Comparison of ENCODE assay signal across 1 fruit fly cellular context in genomic region chrX:12012149-12013097, dm6.
TF ChIP-seq lines count a peak whose summit lies in the region.

Gene CG1492, minus strand, starts transcription at chrX:12012211.
Gene regucalcin, plus strand, starts transcription at chrX:12012377.

TF ChIP-seq in whole organism, embryonic, 481 proteins besides CTCF, POLR2A, EP300 and RAD21 (continued from another document and continues in another):
- no peak for TF ChIP-seq CG5180 (GFP tag; optimal IDR thresholded peaks at IDR 0.05; lab: Kevin White, UChicago)
- no peak for TF ChIP-seq CG8281 (tag; optimal IDR thresholded peaks at IDR 0.05; lab: Kevin White, UChicago)
- TF ChIP-seq NC2α (GFP tag; optimal IDR thresholded peaks at IDR 0.05; lab: Kevin White, UChicago), result no peak
- TF ChIP-seq CG10565 (GFP tag; optimal IDR thresholded peaks at IDR 0.05; lab: Kevin White, UChicago), result no peak
- TF ChIP-seq croc (GFP tag; conservative IDR thresholded peaks at IDR 0.05; lab: Robert Waterston, UW), result no peak
- peak; percentile 62 for TF ChIP-seq BEAF-32 (GFP tag; optimal IDR thresholded peaks at IDR 0.05; lab: Kevin White, UChicago)
- no peak for TF ChIP-seq Lim3 (GFP tag; IDR thresholded peaks at IDR 0.05; lab: Robert Waterston, UW)
- no peak for TF ChIP-seq CG1792 (GFP tag; optimal IDR thresholded peaks at IDR 0.05; lab: Kevin White, UChicago)
- no peak for TF ChIP-seq CG3281 (GFP tag; optimal IDR thresholded peaks at IDR 0.05; lab: Kevin White, UChicago)
- no peak for TF ChIP-seq Meics (GFP tag; optimal IDR thresholded peaks at IDR 0.05; lab: Kevin White, UChicago)
- no peak for TF ChIP-seq CG2875 (GFP tag; optimal IDR thresholded peaks at IDR 0.05; lab: Kevin White, UChicago)
- TF ChIP-seq CG6272 (GFP tag; IDR thresholded peaks at IDR 0.05; lab: Robert Waterston, UW), result no peak
- TF ChIP-seq Eip74EF (GFP tag; optimal IDR thresholded peaks at IDR 0.05; lab: Kevin White, UChicago), result no peak
- TF ChIP-seq CG10979 (tag; optimal IDR thresholded peaks at IDR 0.05; lab: Kevin White, UChicago), result no peak
- peak; percentile 10 for TF ChIP-seq Nf-YC (tag; optimal IDR thresholded peaks at IDR 0.05; lab: Kevin White, UChicago)
- peak; percentile 97 for TF ChIP-seq Dp (GFP tag; optimal IDR thresholded peaks at IDR 0.05; lab: Kevin White, UChicago)
- no peak for TF ChIP-seq CG11695 (GFP tag; IDR thresholded peaks at IDR 0.05; lab: Robert Waterston, UW)
- no peak for TF ChIP-seq CG3995 (GFP tag; optimal IDR thresholded peaks at IDR 0.05; lab: Kevin White, UChicago)
- no peak for TF ChIP-seq danr (GFP tag; IDR thresholded peaks at IDR 0.05; lab: Robert Waterston, UW)
- no peak for TF ChIP-seq Max (GFP tag; optimal IDR thresholded peaks at IDR 0.05; lab: Kevin White, UChicago)
- no peak for TF ChIP-seq emc (GFP tag; optimal IDR thresholded peaks at IDR 0.05; lab: Kevin White, UChicago)
- peak; percentile 83 for TF ChIP-seq CG4360 (GFP tag; IDR thresholded peaks at IDR 0.05; lab: Robert Waterston, UW)
- peak; percentile 85 for TF ChIP-seq Dref (GFP tag; IDR thresholded peaks at IDR 0.05; lab: Robert Waterston, UW)
- TF ChIP-seq B-H2 (GFP tag; optimal IDR thresholded peaks at IDR 0.05; lab: Kevin White, UChicago), result no peak
- peak; percentile 22; the same call in 1 of the 2 replicates for TF ChIP-seq Rfx (GFP tag; IDR thresholded peaks at IDR 0.05; lab: Robert Waterston, UW)
- no peak for TF ChIP-seq wek (GFP tag; optimal IDR thresholded peaks at IDR 0.05; lab: Kevin White, UChicago)
- no peak for TF ChIP-seq kah (GFP tag; optimal IDR thresholded peaks at IDR 0.05; lab: Kevin White, UChicago)
- no peak for TF ChIP-seq CG14050 (GFP tag; IDR thresholded peaks at IDR 0.05; lab: Robert Waterston, UW)
- TF ChIP-seq Ptx1 (GFP tag; IDR thresholded peaks at IDR 0.05; lab: Robert Waterston, UW), result no peak
- no peak for TF ChIP-seq Lpt (GFP tag; optimal IDR thresholded peaks at IDR 0.05; lab: Kevin White, UChicago)
- TF ChIP-seq wor (GFP tag; IDR thresholded peaks at IDR 0.05; lab: Robert Waterston, UW), result no peak
- no peak for TF ChIP-seq vnd (GFP tag; IDR thresholded peaks at IDR 0.05; lab: Robert Waterston, UW; ENCODE audit: partially characterized antibody)
- no peak for TF ChIP-seq Vsx1 (GFP tag; optimal IDR thresholded peaks at IDR 0.05; lab: Kevin White, UChicago)
- TF ChIP-seq so (GFP tag; IDR thresholded peaks at IDR 0.05; lab: Robert Waterston, UW), result no peak
- TF ChIP-seq CG2712 (tag; optimal IDR thresholded peaks at IDR 0.05; lab: Kevin White, UChicago), result peak; percentile 12
- TF ChIP-seq Pdp1 (GFP tag; optimal IDR thresholded peaks at IDR 0.05; lab: Kevin White, UChicago), result no peak
- no peak for TF ChIP-seq CG11093 (GFP tag; IDR thresholded peaks at IDR 0.05; lab: Robert Waterston, UW)
- TF ChIP-seq Elba2 (GFP tag; optimal IDR thresholded peaks at IDR 0.05; lab: Kevin White, UChicago), result no peak
- TF ChIP-seq HHEX (GFP tag; optimal IDR thresholded peaks at IDR 0.05; lab: Kevin White, UChicago), result no peak
- no peak for TF ChIP-seq CG6683 (GFP tag; optimal IDR thresholded peaks at IDR 0.05; lab: Kevin White, UChicago)
- TF ChIP-seq Nf-YB (GFP tag; optimal IDR thresholded peaks at IDR 0.05; lab: Kevin White, UChicago), result no peak
- no peak for TF ChIP-seq CG18262 (tag; optimal IDR thresholded peaks at IDR 0.05; lab: Kevin White, UChicago)
- TF ChIP-seq exex (tag; optimal IDR thresholded peaks at IDR 0.05; lab: Kevin White, UChicago), result peak; percentile 21
- peak; percentile 99 for TF ChIP-seq CG11560 (tag; IDR thresholded peaks at IDR 0.05; lab: Robert Waterston, UW)
- no peak for TF ChIP-seq twi (tag; optimal IDR thresholded peaks at IDR 0.05; lab: Kevin White, UChicago)
- no peak for TF ChIP-seq gcm2 (GFP tag; optimal IDR thresholded peaks at IDR 0.05; lab: Kevin White, UChicago)
- no peak for TF ChIP-seq CG9437 (GFP tag; optimal IDR thresholded peaks at IDR 0.05; lab: Kevin White, UChicago)
- no peak for TF ChIP-seq sob (GFP tag; IDR thresholded peaks at IDR 0.05; lab: Robert Waterston, UW)
- TF ChIP-seq Optix (GFP tag; IDR thresholded peaks at IDR 0.05; lab: Robert Waterston, UW), result no peak
- TF ChIP-seq CG7963 (GFP tag; IDR thresholded peaks at IDR 0.05; lab: Robert Waterston, UW; ENCODE audit: partially characterized antibody), result 0 out of 3 replicates have a peak, but pooled peaks have one; percentile 15
- no peak for TF ChIP-seq cad (GFP tag; optimal IDR thresholded peaks at IDR 0.05; lab: Kevin White, UChicago)
- TF ChIP-seq inv (GFP tag; IDR thresholded peaks at IDR 0.05; lab: Robert Waterston, UW; ENCODE audit: partially characterized antibody), result no peak
- no peak for TF ChIP-seq sna (GFP tag; IDR thresholded peaks at IDR 0.05; lab: Robert Waterston, UW; ENCODE audit: partially characterized antibody)
- no peak for TF ChIP-seq CG12942 (GFP tag; optimal IDR thresholded peaks at IDR 0.05; lab: Kevin White, UChicago)
- TF ChIP-seq CG4617 (GFP tag; optimal IDR thresholded peaks at IDR 0.05; lab: Kevin White, UChicago; ENCODE audit: borderline replicate concordance), result peak; percentile 17
- no peak for TF ChIP-seq CG10147 (GFP tag; optimal IDR thresholded peaks at IDR 0.05; lab: Kevin White, UChicago)
- TF ChIP-seq CG42726 (GFP tag; IDR thresholded peaks at IDR 0.05; lab: Robert Waterston, UW; ENCODE audit: partially characterized antibody), result no peak
- no peak for TF ChIP-seq CG33557 (GFP tag; optimal IDR thresholded peaks at IDR 0.05; lab: Kevin White, UChicago)
- no peak for TF ChIP-seq CG6813 (GFP tag; optimal IDR thresholded peaks at IDR 0.05; lab: Kevin White, UChicago)
- TF ChIP-seq CrebB (tag; optimal IDR thresholded peaks at IDR 0.05; lab: Kevin White, UChicago), result peak; percentile 5
- no peak for TF ChIP-seq grn (GFP tag; optimal IDR thresholded peaks at IDR 0.05; lab: Kevin White, UChicago)
- TF ChIP-seq ems (GFP tag; optimal IDR thresholded peaks at IDR 0.05; lab: Kevin White, UChicago), result no peak
- peak; percentile 7 for TF ChIP-seq CG34376 (GFP tag; optimal IDR thresholded peaks at IDR 0.05; lab: Kevin White, UChicago)
- no peak for TF ChIP-seq Dfd (GFP tag; optimal IDR thresholded peaks at IDR 0.05; lab: Kevin White, UChicago)
- peak; percentile 55 for TF ChIP-seq ERR (GFP tag; optimal IDR thresholded peaks at IDR 0.05; lab: Kevin White, UChicago)
- TF ChIP-seq CG8359 (GFP tag; optimal IDR thresholded peaks at IDR 0.05; lab: Kevin White, UChicago; ENCODE audit: borderline replicate concordance), result peak; percentile 100
- no peak for TF ChIP-seq CG9727 (GFP tag; optimal IDR thresholded peaks at IDR 0.05; lab: Kevin White, UChicago)
- TF ChIP-seq pnt (GFP tag; optimal IDR thresholded peaks at IDR 0.05; lab: Kevin White, UChicago), result no peak
- TF ChIP-seq Kr (GFP tag; optimal IDR thresholded peaks at IDR 0.05; lab: Kevin White, UChicago), result no peak
- no peak for TF ChIP-seq Drgx (GFP tag; IDR thresholded peaks at IDR 0.05; lab: Robert Waterston, UW)
- 0 out of 2 replicates have a peak, but pooled peaks have one; percentile 22 for TF ChIP-seq hbn (GFP tag; IDR thresholded peaks at IDR 0.05; lab: Robert Waterston, UW; ENCODE audit: partially characterized antibody)
- no peak for TF ChIP-seq eve (GFP tag; optimal IDR thresholded peaks at IDR 0.05; lab: Kevin White, UChicago)
- TF ChIP-seq klu (GFP tag; IDR thresholded peaks at IDR 0.05; lab: Robert Waterston, UW), result no peak
- no peak for TF ChIP-seq nom (GFP tag; optimal IDR thresholded peaks at IDR 0.05; lab: Kevin White, UChicago)
- TF ChIP-seq amos (GFP tag; IDR thresholded peaks at IDR 0.05; lab: Robert Waterston, UW; ENCODE audit: partially characterized antibody), result peak; percentile 45; the same call in 1 of the 2 replicates
- no peak for TF ChIP-seq sqz (GFP tag; optimal IDR thresholded peaks at IDR 0.05; lab: Kevin White, UChicago)
- TF ChIP-seq Fer3 (tag; optimal IDR thresholded peaks at IDR 0.05; lab: Kevin White, UChicago), result no peak
- TF ChIP-seq CG12104 (GFP tag; optimal IDR thresholded peaks at IDR 0.05; lab: Kevin White, UChicago), result no peak
- TF ChIP-seq zen (tag; optimal IDR thresholded peaks at IDR 0.05; lab: Kevin White, UChicago), result no peak
- TF ChIP-seq HmgZ (tag; optimal IDR thresholded peaks at IDR 0.05; lab: Kevin White, UChicago), result peak; percentile 67
- TF ChIP-seq CG7839 (tag; optimal IDR thresholded peaks at IDR 0.05; lab: Kevin White, UChicago), result no peak
- no peak for TF ChIP-seq CG12659 (GFP tag; optimal IDR thresholded peaks at IDR 0.05; lab: Kevin White, UChicago)
- TF ChIP-seq CG15011 (GFP tag; optimal IDR thresholded peaks at IDR 0.05; lab: Kevin White, UChicago), result no peak
- TF ChIP-seq dmrt99B (tag; optimal IDR thresholded peaks at IDR 0.05; lab: Kevin White, UChicago), result no peak
- no peak for TF ChIP-seq Rx (GFP tag; IDR thresholded peaks at IDR 0.05; lab: Robert Waterston, UW)
- TF ChIP-seq CG4424 (GFP tag; optimal IDR thresholded peaks at IDR 0.05; lab: Kevin White, UChicago), result no peak
- no peak for TF ChIP-seq wdn (GFP tag; IDR thresholded peaks at IDR 0.05; lab: Robert Waterston, UW)
- TF ChIP-seq CG9932 (GFP tag; IDR thresholded peaks at IDR 0.05; lab: Robert Waterston, UW), result no peak
- peak; percentile 57 for TF ChIP-seq trem (tag; optimal IDR thresholded peaks at IDR 0.05; lab: Kevin White, UChicago)
- no peak for TF ChIP-seq CG14667 (GFP tag; IDR thresholded peaks at IDR 0.05; lab: Robert Waterston, UW)
- no peak for TF ChIP-seq D (optimal IDR thresholded peaks at IDR 0.05; lab: Kevin White, UChicago)
- TF ChIP-seq D (GFP tag; optimal IDR thresholded peaks at IDR 0.05; lab: Kevin White, UChicago), result no peak
- TF ChIP-seq CG12155 (GFP tag; optimal IDR thresholded peaks at IDR 0.05; lab: Kevin White, UChicago), result no peak
- TF ChIP-seq CG15073 (GFP tag; optimal IDR thresholded peaks at IDR 0.05; lab: Kevin White, UChicago), result no peak
- TF ChIP-seq tup (GFP tag; optimal IDR thresholded peaks at IDR 0.05; lab: Kevin White, UChicago), result no peak
- TF ChIP-seq psq (GFP tag; optimal IDR thresholded peaks at IDR 0.05; lab: Kevin White, UChicago), result no peak
- TF ChIP-seq fd3F (GFP tag; optimal IDR thresholded peaks at IDR 0.05; lab: Kevin White, UChicago), result no peak
- no peak for TF ChIP-seq CG30431 (GFP tag; optimal IDR thresholded peaks at IDR 0.05; lab: Kevin White, UChicago)
- TF ChIP-seq CG16779 (GFP tag; IDR thresholded peaks at IDR 0.05; lab: Robert Waterston, UW), result no peak
- TF ChIP-seq ftz-f1 (GFP tag; optimal IDR thresholded peaks at IDR 0.05; lab: Kevin White, UChicago), result peak; percentile 89
- peak; percentile 59 for TF ChIP-seq CG15514 (GFP tag; optimal IDR thresholded peaks at IDR 0.05; lab: Kevin White, UChicago)
- no peak for TF ChIP-seq CG11723 (GFP tag; optimal IDR thresholded peaks at IDR 0.05; lab: Kevin White, UChicago)
- TF ChIP-seq nerfin-2 (GFP tag; IDR thresholded peaks at IDR 0.05; lab: Robert Waterston, UW; ENCODE audit: partially characterized antibody), result 0 out of 2 replicates have a peak, but pooled peaks have one; percentile 15
- peak; percentile 10 for TF ChIP-seq Lhr (GFP tag; optimal IDR thresholded peaks at IDR 0.05; lab: Kevin White, UChicago)
- TF ChIP-seq CG8388 (GFP tag; optimal IDR thresholded peaks at IDR 0.05; lab: Kevin White, UChicago), result no peak
- TF ChIP-seq CG8765 (GFP tag; IDR thresholded peaks at IDR 0.05; lab: Robert Waterston, UW), result no peak
- TF ChIP-seq Atf6 (GFP tag; IDR thresholded peaks at IDR 0.05; lab: Robert Waterston, UW), result no peak
- peak; percentile 72 for TF ChIP-seq abd-A (tag; optimal IDR thresholded peaks at IDR 0.05; lab: Kevin White, UChicago)
- TF ChIP-seq unc-4 (GFP tag; IDR thresholded peaks at IDR 0.05; lab: Robert Waterston, UW; ENCODE audit: partially characterized antibody), result peak; percentile 46; the same call in 1 of the 2 replicates
- no peak for TF ChIP-seq da (GFP tag; optimal IDR thresholded peaks at IDR 0.05; lab: Kevin White, UChicago)
- no peak for TF ChIP-seq h (optimal IDR thresholded peaks at IDR 0.05; lab: Kevin White, UChicago)
- TF ChIP-seq pita (GFP tag; optimal IDR thresholded peaks at IDR 0.05; lab: Kevin White, UChicago), result no peak
- TF ChIP-seq GATAe (GFP tag; conservative IDR thresholded peaks at IDR 0.05; lab: Robert Waterston, UW), result no peak
- no peak for TF ChIP-seq Poxn (GFP tag; IDR thresholded peaks at IDR 0.05; lab: Robert Waterston, UW)
- peak; percentile 28 for TF ChIP-seq phol (tag; optimal IDR thresholded peaks at IDR 0.05; lab: Kevin White, UChicago)
- peak; percentile 38 for TF ChIP-seq CG8924 (tag; optimal IDR thresholded peaks at IDR 0.05; lab: Kevin White, UChicago)
- TF ChIP-seq chm (GFP tag; IDR thresholded peaks at IDR 0.05; lab: Robert Waterston, UW), result no peak
- no peak for TF ChIP-seq CG10959 (GFP tag; IDR thresholded peaks at IDR 0.05; lab: Robert Waterston, UW)
- no peak for TF ChIP-seq pho (GFP tag; optimal IDR thresholded peaks at IDR 0.05; lab: Kevin White, UChicago)
- TF ChIP-seq CG11456 (GFP tag; IDR thresholded peaks at IDR 0.05; lab: Robert Waterston, UW), result no peak
- TF ChIP-seq knrl (GFP tag; IDR thresholded peaks at IDR 0.05; lab: Robert Waterston, UW; ENCODE audit: partially characterized antibody), result peak; percentile 49; the same call in 2 of the 3 replicates
- TF ChIP-seq D19B (GFP tag; optimal IDR thresholded peaks at IDR 0.05; lab: Kevin White, UChicago), result no peak
- TF ChIP-seq Hr3 (GFP tag; optimal IDR thresholded peaks at IDR 0.05; lab: Kevin White, UChicago), result no peak
- TF ChIP-seq CG10431 (GFP tag; optimal IDR thresholded peaks at IDR 0.05; lab: Kevin White, UChicago), result no peak
- no peak for TF ChIP-seq CG11398 (GFP tag; optimal IDR thresholded peaks at IDR 0.05; lab: Kevin White, UChicago)
- no peak for TF ChIP-seq CG1832 (GFP tag; optimal IDR thresholded peaks at IDR 0.05; lab: Kevin White, UChicago)
- TF ChIP-seq CG9609 (GFP tag; optimal IDR thresholded peaks at IDR 0.05; lab: Kevin White, UChicago), result no peak
- no peak for TF ChIP-seq dysf (GFP tag; IDR thresholded peaks at IDR 0.05; lab: Robert Waterston, UW)
- no peak for TF ChIP-seq CG9215 (GFP tag; IDR thresholded peaks at IDR 0.05; lab: Robert Waterston, UW)
- TF ChIP-seq CG13624 (GFP tag; optimal IDR thresholded peaks at IDR 0.05; lab: Kevin White, UChicago), result no peak
- TF ChIP-seq CG7786 (GFP tag; optimal IDR thresholded peaks at IDR 0.05; lab: Kevin White, UChicago), result no peak
- TF ChIP-seq Hr51 (GFP tag; optimal IDR thresholded peaks at IDR 0.05; lab: Kevin White, UChicago), result no peak
- TF ChIP-seq org-1 (GFP tag; optimal IDR thresholded peaks at IDR 0.05; lab: Kevin White, UChicago), result no peak
- no peak for TF ChIP-seq Dip3 (GFP tag; optimal IDR thresholded peaks at IDR 0.05; lab: Kevin White, UChicago)
- TF ChIP-seq Oli (tag; optimal IDR thresholded peaks at IDR 0.05; lab: Kevin White, UChicago), result no peak
- no peak for TF ChIP-seq CG31224 (GFP tag; IDR thresholded peaks at IDR 0.05; lab: Robert Waterston, UW)
- TF ChIP-seq CG31441 (GFP tag; IDR thresholded peaks at IDR 0.05; lab: Robert Waterston, UW), result no peak
